Worm (Caenorhabditis elegans) whole organism, L3 larva: ENCODE measurements around the gene F10A3.17.

ENCODE experiments used
- aly-2 ChIP-seq: fragments of 150-350 bp; optimal IDR thresholded peaks from 2 replicates; lab custom pipeline; 2014; ENCODE audit warnings: missing biosample characterization, missing genetic modification characterization
- ceh-16 ChIP-seq: sonication (generic microtip); optimal IDR thresholded peaks from 2 replicates; lab custom pipeline; 2017; ENCODE audit warnings: missing biosample characterization, missing genetic modification characterization
- daf-12 ChIP-seq: fragments of 150-350 bp; optimal IDR thresholded peaks from 2 replicates; lab custom pipeline; 2014; ENCODE audit warnings: missing biosample characterization, missing genetic modification reagents, missing genetic modification characterization
- lin-39 ChIP-seq: fragments of 150-350 bp; optimal IDR thresholded peaks from 2 replicates; lab custom pipeline; 2018; ENCODE audit warnings: missing biosample characterization, missing genetic modification reagents, missing genetic modification characterization

DNA sequence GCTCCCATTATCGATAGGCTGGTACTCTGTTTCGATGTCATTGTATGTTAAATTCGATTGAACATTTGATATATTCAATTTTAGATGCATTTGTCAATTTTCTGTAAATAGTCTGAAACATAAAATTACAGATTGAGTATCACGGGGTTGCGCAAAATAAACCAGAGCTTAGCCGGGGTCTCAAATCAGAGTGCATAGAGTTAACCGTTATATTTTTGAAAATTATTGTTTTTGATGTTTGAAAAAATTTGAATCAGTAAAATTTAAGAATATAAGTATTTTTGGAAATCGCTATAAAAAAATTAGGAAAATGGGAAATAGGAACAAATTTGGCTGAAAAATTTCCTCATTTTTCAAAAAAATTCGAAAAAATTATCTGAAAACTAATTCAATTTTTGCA, at the start of gene F10A3.17:
- TF ChIP-seq ceh-16 (tag; lab: Kevin White, UChicago) (no peak), aly-2 (no peak), daf-12 (tag; lab: Kevin White, UChicago) (no peak), lin-39 (tag; lab: Kevin White, UChicago) (no peak)
